Worm (Caenorhabditis elegans) whole organism, young adult: ENCODE data around the gene dnc-4.
A peak's percentile ranks its signal among the peaks of the same experiment; 100 is the strongest.

Source experiments
- B0035.1 ChIP-seq: sonication (generic microtip); optimal IDR thresholded peaks from 2 replicates; lab custom pipeline; 2016; ENCODE audit warnings: missing genetic modification characterization, mild to moderate bottlenecking, missing compliant biosample characterization, missing genotype, missing genetic modification reagents
- B0261.1 ChIP-seq: sonication (generic microtip); optimal IDR thresholded peaks from 2 replicates; lab custom pipeline; 2016; ENCODE audit warnings: mild to moderate bottlenecking, missing genetic modification characterization, moderate library complexity, missing compliant biosample characterization
- B0336.3 ChIP-seq: fragments of 200-800 bp; sonication (Bioruptor generic); IDR thresholded peaks from 2 replicates; pipeline ENCODE4 v1.3.6; 2022; ENCODE audit warnings: missing genetic modification characterization, missing compliant biosample characterization
- F10E7.11 ChIP-seq: sonication (generic microtip); optimal IDR thresholded peaks from 2 replicates; lab custom pipeline; 2017; ENCODE audit warnings: mild to moderate bottlenecking, missing genetic modification characterization, moderate library complexity, missing compliant biosample characterization
- F22D6.2 ChIP-seq: sonication (generic microtip); optimal IDR thresholded peaks from 2 replicates; lab custom pipeline; 2016; ENCODE audit warnings: mild to moderate bottlenecking, missing genetic modification characterization, missing compliant biosample characterization
- F23B12.7 ChIP-seq: sonication (generic microtip); optimal IDR thresholded peaks from 2 replicates; lab custom pipeline; 2017; ENCODE audit warnings: missing genetic modification characterization, mild to moderate bottlenecking, missing compliant biosample characterization, antibody characterized with exemption, moderate library complexity; ENCODE audit not compliant: insufficient read depth
- F39B2.1 ChIP-seq: fragments of 200-800 bp; sonication (Bioruptor generic); IDR thresholded peaks from 2 replicates; pipeline ENCODE4 v1.3.6; 2022; ENCODE audit warnings: missing genetic modification reagents, missing genetic modification characterization, missing compliant biosample characterization
- F49E8.2 ChIP-seq: sonication (generic microtip); optimal IDR thresholded peaks from 3 replicates; lab custom pipeline; 2017; ENCODE audit warnings: missing genetic modification characterization, mild to moderate bottlenecking, missing compliant biosample characterization, antibody characterized with exemption, moderate library complexity; ENCODE audit not compliant: insufficient read depth
- Y53G8AR.9 ChIP-seq: fragments of 200-800 bp; sonication (Bioruptor generic); conservative IDR thresholded peaks from 2 replicates; pipeline ENCODE4 v1.3.6; 2022; ENCODE audit warnings: missing genetic modification reagents, missing genetic modification characterization, missing compliant biosample characterization
- Y79H2A.3 ChIP-seq: fragments of 200-800 bp; sonication (Bioruptor generic); conservative IDR thresholded peaks from 2 replicates; pipeline ENCODE4 v1.3.6; 2022; ENCODE audit warnings: missing genetic modification reagents, missing genetic modification characterization, missing compliant biosample characterization
- Y95B8A.8 ChIP-seq: fragments of 200-800 bp; sonication (Bioruptor generic); IDR thresholded peaks from 2 replicates; pipeline ENCODE4 v1.3.6; 2022; ENCODE audit warnings: missing genetic modification reagents, missing genetic modification characterization, missing compliant biosample characterization
- aptf-3 ChIP-seq: fragments of 200-800 bp; sonication (Bioruptor generic); IDR thresholded peaks from 2 replicates; pipeline ENCODE4 v1.3.6; 2022; ENCODE audit warnings: missing genetic modification characterization, missing compliant biosample characterization
- bed-2 ChIP-seq: fragments of 200-800 bp; sonication (Bioruptor generic); IDR thresholded peaks from 2 replicates; pipeline ENCODE4 v1.3.6; 2022; ENCODE audit warnings: missing genetic modification reagents, missing genetic modification characterization, missing compliant biosample characterization
- ccch-3 ChIP-seq: fragments of 200-800 bp; sonication (Bioruptor generic); optimal IDR thresholded peaks from 2 replicates; lab custom pipeline; 2018; ENCODE audit warnings: mild to moderate bottlenecking, missing genetic modification characterization, missing compliant biosample characterization
- cebp-1 ChIP-seq, 2 experiments: fragments of 200-800 bp in 1 of 2; sonication (Bioruptor generic) in 1 of 2; sonication (generic microtip) in 1 of 2; IDR thresholded peaks in 1 of 2; optimal IDR thresholded peaks in 1 of 2; 2 replicates each; pipeline versions ENCODE4 v1.3.6 to Lab custom; 2017 to 2022; ENCODE audit warnings: missing compliant biosample characterization in 2 of 2, missing genetic modification characterization in 2 of 2, mild to moderate bottlenecking in 1 of 2, missing genetic modification reagents in 1 of 2, moderate library complexity in 1 of 2
- ceh-100 ChIP-seq: fragments of 200-800 bp; sonication (Bioruptor generic); IDR thresholded peaks from 2 replicates; pipeline ENCODE4 v1.3.6; 2022; ENCODE audit warnings: missing genetic modification reagents, missing genetic modification characterization, missing compliant biosample characterization
- ceh-27 ChIP-seq: fragments of 200-800 bp; sonication (Bioruptor generic); optimal IDR thresholded peaks from 2 replicates; lab custom pipeline; 2018; ENCODE audit warnings: mild to moderate bottlenecking, missing genetic modification characterization, moderate library complexity, missing compliant biosample characterization
- dpff-1 ChIP-seq: sonication (generic microtip); optimal IDR thresholded peaks from 2 replicates; lab custom pipeline; 2017; ENCODE audit warnings: mild to moderate bottlenecking, missing genetic modification characterization, missing compliant biosample characterization
- egl-44 ChIP-seq: fragments of 200-800 bp; sonication (Bioruptor generic); IDR thresholded peaks from 2 replicates; pipeline ENCODE4 v1.3.6; 2022; ENCODE audit warnings: missing genetic modification reagents, missing genetic modification characterization, missing compliant biosample characterization
- ekl-4 ChIP-seq: fragments of 200-800 bp; sonication (Bioruptor generic); IDR thresholded peaks from 2 replicates; pipeline ENCODE4 v1.3.6; 2022; ENCODE audit warnings: missing genetic modification reagents, missing genetic modification characterization, missing compliant biosample characterization
- ets-4 ChIP-seq: fragments of 200-800 bp; sonication (Bioruptor generic); optimal IDR thresholded peaks from 2 replicates; lab custom pipeline; 2018; ENCODE audit warnings: mild to moderate bottlenecking, missing genetic modification characterization, missing compliant biosample characterization
- gei-17 ChIP-seq: fragments of 200-800 bp; sonication (Bioruptor generic); optimal IDR thresholded peaks from 2 replicates; lab custom pipeline; 2018; ENCODE audit warnings: mild to moderate bottlenecking, missing genetic modification characterization, missing compliant biosample characterization
- hsf-1 ChIP-seq: fragments of 200-800 bp; sonication (Bioruptor generic); IDR thresholded peaks from 2 replicates; pipeline ENCODE4 v1.3.6; 2022; ENCODE audit warnings: missing genetic modification reagents, missing genetic modification characterization, missing compliant biosample characterization
- lin-35 ChIP-seq, 3 experiments: fragments of 150-350 bp in 2 of 3; sonication (generic microtip) in 1 of 3; optimal IDR thresholded peaks; 2 replicates each; lab custom pipeline; 2014 to 2018; ENCODE audit warnings: missing biosample characterization in 3 of 3, missing genetic modification characterization in 3 of 3, missing genetic modification reagents in 3 of 3
- lin-54 ChIP-seq: fragments of 200-800 bp; sonication (Bioruptor generic); optimal IDR thresholded peaks from 2 replicates; lab custom pipeline; 2018; ENCODE audit warnings: mild to moderate bottlenecking, missing genetic modification characterization, missing compliant biosample characterization
- lir-1 ChIP-seq: fragments of 200-800 bp; sonication (Bioruptor generic); conservative IDR thresholded peaks from 2 replicates; pipeline ENCODE4 v1.3.6; 2022; ENCODE audit warnings: missing genetic modification reagents, missing genetic modification characterization, missing compliant biosample characterization
- madf-3 ChIP-seq: fragments of 200-800 bp; sonication (Bioruptor generic); IDR thresholded peaks from 2 replicates; pipeline ENCODE4 v1.3.6; 2022; ENCODE audit warnings: missing genetic modification reagents, missing genetic modification characterization, missing compliant biosample characterization
- nfya-1 ChIP-seq: sonication (generic microtip); optimal IDR thresholded peaks from 2 replicates; lab custom pipeline; 2017; ENCODE audit warnings: antibody characterized with exemption, missing compliant biosample characterization, missing genetic modification characterization, borderline replicate concordance; ENCODE audit not compliant: insufficient read depth
- nfya-2 ChIP-seq: fragments of 200-800 bp; sonication (Bioruptor generic); IDR thresholded peaks from 2 replicates; pipeline ENCODE4 v1.3.6; 2022; ENCODE audit warnings: missing genetic modification reagents, missing genetic modification characterization, missing compliant biosample characterization
- nhr-179 ChIP-seq: sonication (generic microtip); optimal IDR thresholded peaks from 2 replicates; lab custom pipeline; 2016; ENCODE audit warnings: mild to moderate bottlenecking, missing genetic modification characterization, missing compliant biosample characterization
- nhr-80 ChIP-seq: sonication (generic microtip); optimal IDR thresholded peaks from 2 replicates; lab custom pipeline; 2016; ENCODE audit warnings: missing genetic modification characterization, missing compliant biosample characterization
- nhr-90 ChIP-seq: sonication (generic microtip); optimal IDR thresholded peaks from 2 replicates; lab custom pipeline; 2016; ENCODE audit warnings: missing genotype, mild to moderate bottlenecking, missing genetic modification characterization, missing compliant biosample characterization
- pbrm-1 ChIP-seq: fragments of 200-800 bp; sonication (Bioruptor generic); IDR thresholded peaks from 2 replicates; pipeline ENCODE4 v1.3.6; 2022; ENCODE audit warnings: missing genetic modification reagents, missing genetic modification characterization, missing compliant biosample characterization
- pha-4 ChIP-seq: fragments of 150-350 bp; sonication (generic microtip); optimal IDR thresholded peaks from 2 replicates; lab custom pipeline; 2014; ENCODE audit warnings: missing biosample characterization, missing genetic modification reagents, missing genetic modification characterization
- rcor-1 ChIP-seq: fragments of 200-800 bp; sonication (Bioruptor generic); IDR thresholded peaks from 2 replicates; pipeline ENCODE4 v1.3.6; 2022; ENCODE audit warnings: missing genetic modification reagents, missing genetic modification characterization, missing compliant biosample characterization
- rec-8 ChIP-seq, 2 experiments: sonication (generic microtip); optimal IDR thresholded peaks; 2 replicates each; lab custom pipeline; 2016; ENCODE audit warnings: mild to moderate bottlenecking in 2 of 2, missing genetic modification characterization in 2 of 2, missing genetic modification reagents in 2 of 2, missing genotype in 2 of 2, missing biosample characterization in 1 of 2, missing compliant biosample characterization in 1 of 2, moderate library complexity in 1 of 2
- sdz-38 ChIP-seq: sonication (generic microtip); optimal IDR thresholded peaks from 2 replicates; lab custom pipeline; 2016; ENCODE audit warnings: missing genotype, missing genetic modification characterization, missing compliant biosample characterization
- snpc-1.1 ChIP-seq: sonication (generic microtip); optimal IDR thresholded peaks from 2 replicates; lab custom pipeline; 2017; ENCODE audit warnings: missing genetic modification characterization, mild to moderate bottlenecking, missing compliant biosample characterization, antibody characterized with exemption, moderate library complexity, missing genotype, missing genetic modification reagents; ENCODE audit not compliant: insufficient read depth
- snpc-4 ChIP-seq, 5 experiments: fragments of 150-350 bp in 1 of 5; sonication (generic microtip) in 4 of 5; optimal IDR thresholded peaks; 2 replicates each; lab custom pipeline; 2014 to 2018; ENCODE audit warnings: missing genetic modification characterization in 5 of 5, missing biosample characterization in 3 of 5, antibody characterized with exemption in 2 of 5, mild to moderate bottlenecking in 2 of 5, missing compliant biosample characterization in 2 of 5, missing genotype in 2 of 5, moderate library complexity in 2 of 5, missing genetic modification reagents in 1 of 5
- tbx-9 ChIP-seq: sonication (generic microtip); optimal IDR thresholded peaks from 2 replicates; lab custom pipeline; 2016; ENCODE audit warnings: borderline replicate concordance, missing genetic modification characterization, inconsistent platforms, missing compliant biosample characterization
- tlf-1 ChIP-seq: fragments of 200-800 bp; sonication (Bioruptor generic); optimal IDR thresholded peaks from 2 replicates; lab custom pipeline; 2018; ENCODE audit warnings: mild to moderate bottlenecking, missing genetic modification characterization, missing compliant biosample characterization
- zim-3 ChIP-seq: sonication (generic microtip); optimal IDR thresholded peaks from 2 replicates; lab custom pipeline; 2017; ENCODE audit warnings: mild to moderate bottlenecking, missing genetic modification characterization, moderate library complexity, missing compliant biosample characterization
- ztf-25 ChIP-seq: fragments of 200-800 bp; sonication (Bioruptor generic); IDR thresholded peaks from 2 replicates; pipeline ENCODE4 v1.3.6; 2022; ENCODE audit warnings: missing genetic modification reagents, missing genetic modification characterization, missing compliant biosample characterization
- ztf-26 ChIP-seq: sonication (generic microtip); optimal IDR thresholded peaks from 2 replicates; lab custom pipeline; 2017; ENCODE audit warnings: missing genetic modification characterization, missing compliant biosample characterization
- ztf-6 ChIP-seq: fragments of 200-800 bp; sonication (Bioruptor generic); IDR thresholded peaks from 2 replicates; pipeline ENCODE4 v1.3.6; 2022; ENCODE audit warnings: missing genetic modification reagents, missing genetic modification characterization, missing compliant biosample characterization

Gene dnc-4

DNA sequence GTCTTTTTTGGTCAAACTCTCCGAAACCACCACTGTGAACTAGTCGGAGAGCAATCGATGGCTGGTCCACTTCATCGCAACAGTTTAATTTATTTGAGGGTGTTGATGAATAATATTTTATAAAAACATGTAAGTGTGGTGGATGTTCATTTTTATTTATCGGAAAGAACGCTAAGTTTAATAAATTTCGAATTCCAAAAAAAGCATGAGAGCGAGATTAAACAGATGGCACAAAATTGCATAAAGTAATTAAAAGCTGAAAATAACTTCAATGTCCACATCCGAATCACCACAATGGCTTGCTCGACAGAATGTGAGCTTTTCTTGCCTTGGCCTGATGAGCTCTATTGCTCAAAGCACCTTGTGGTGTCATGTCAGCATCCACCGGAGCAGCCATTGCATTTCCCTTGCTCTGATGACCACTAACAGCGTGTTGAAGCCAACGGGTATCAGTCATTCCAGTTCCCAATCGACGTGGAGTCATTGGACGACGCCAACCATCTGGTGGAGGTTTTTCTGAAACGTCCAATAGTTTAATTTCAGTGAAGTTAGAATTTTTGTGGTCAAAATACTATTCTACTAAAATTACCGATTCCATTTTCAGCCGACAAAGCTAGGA, 35.8 kb downstream of the dnc-4 start:
- TF ChIP-seq dpff-1 (tag; lab: Kevin White, UChicago) = peak; percentile 7
- TF ChIP-seq Y95B8A.8 (GFP tag; lab: Robert Waterston, UW) = 0 out of 2 replicates have a peak, but pooled peaks have one; percentile 46
- TF ChIP-seq sdz-38 (tag; lab: Kevin White, UChicago) = no peak
- TF ChIP-seq nhr-179 (tag; lab: Kevin White, UChicago) = no peak
- TF ChIP-seq nhr-90 (tag; lab: Kevin White, UChicago) = no peak
- peak; percentile 78; the same call in 1 of the 2 replicates for TF ChIP-seq madf-3 (GFP tag; lab: Robert Waterston, UW)
- no peak for TF ChIP-seq cebp-1 (GFP tag; IDR thresholded peaks at IDR 0.05; lab: Robert Waterston, UW)
- peak; percentile 50 for TF ChIP-seq cebp-1 (tag; optimal IDR thresholded peaks at IDR 0.05; lab: Kevin White, UChicago)
- TF ChIP-seq ztf-25 (GFP tag; lab: Robert Waterston, UW) = no peak
- no peak; the same call in 1 of the 2 replicates for TF ChIP-seq egl-44
- TF ChIP-seq lir-1 = no peak
- no peak for TF ChIP-seq ceh-100 (GFP tag; lab: Robert Waterston, UW)
- no peak for TF ChIP-seq zim-3 (tag; lab: Kevin White, UChicago)
- TF ChIP-seq lin-54 = peak; percentile 24
- TF ChIP-seq bed-2 (GFP tag; lab: Robert Waterston, UW) = no peak
- peak; percentile 28 for TF ChIP-seq B0035.1 (tag; lab: Kevin White, UChicago)
- TF ChIP-seq ceh-27 (GFP tag; lab: Kevin White, UChicago) = peak; percentile 3
- no peak for TF ChIP-seq rec-8 (tag; optimal IDR thresholded peaks at IDR 0.05; lab: Kevin White, UChicago)
- TF ChIP-seq F49E8.2 (tag; lab: Kevin White, UChicago) = no peak
- TF ChIP-seq lin-35 (GFP tag; optimal IDR thresholded peaks at IDR 0.05; lab: Kevin White, UChicago) = peak in 1 of 3 experiments; percentile 9
- TF ChIP-seq aptf-3 = no peak
- TF ChIP-seq nfya-2 (GFP tag; lab: Robert Waterston, UW) = 0 out of 2 replicates have a peak, but pooled peaks have one; percentile 6
- no peak for TF ChIP-seq F23B12.7 (tag; lab: Kevin White, UChicago)
- TF ChIP-seq ekl-4 (GFP tag; lab: Robert Waterston, UW) = 0 out of 2 replicates have a peak, but pooled peaks have one; percentile 30
- no peak for TF ChIP-seq ets-4 (GFP tag; lab: Kevin White, UChicago)
- TF ChIP-seq ccch-3 (GFP tag; lab: Kevin White, UChicago) = no peak
- no peak for TF ChIP-seq rcor-1 (GFP tag; lab: Robert Waterston, UW)
- no peak for TF ChIP-seq F10E7.11 (tag; lab: Kevin White, UChicago)
- TF ChIP-seq F22D6.2 (tag; lab: Kevin White, UChicago) = no peak
- peak; percentile 11 for TF ChIP-seq gei-17 (GFP tag; lab: Kevin White, UChicago)
- peak; percentile 52; the same call in 1 of the 2 replicates for TF ChIP-seq Y53G8AR.9 (GFP tag; lab: Robert Waterston, UW)
- TF ChIP-seq nfya-1 = no peak
- TF ChIP-seq pbrm-1 (GFP tag; lab: Robert Waterston, UW) = peak; percentile 16; the same call in 1 of the 2 replicates
- no peak for TF ChIP-seq B0261.1 (tag; lab: Kevin White, UChicago)
- TF ChIP-seq nhr-80 (tag; lab: Kevin White, UChicago) = no peak
- peak; percentile 9 for TF ChIP-seq hsf-1
- no peak for TF ChIP-seq snpc-1.1 (tag; lab: Kevin White, UChicago)
- peak; percentile 29; the same call in 1 of the 2 replicates for TF ChIP-seq F39B2.1 (GFP tag; lab: Robert Waterston, UW)
- TF ChIP-seq tbx-9 (tag; lab: Kevin White, UChicago) = no peak
- no peak for TF ChIP-seq snpc-4 (GFP tag; optimal IDR thresholded peaks at IDR 0.05; lab: Kevin White, UChicago)
- peak in 1 of 4 experiments; percentile 35 for TF ChIP-seq snpc-4 (tag; optimal IDR thresholded peaks at IDR 0.05; lab: Kevin White, UChicago)
- no peak for TF ChIP-seq ztf-6 (GFP tag; lab: Robert Waterston, UW)
- TF ChIP-seq ztf-26 (tag; lab: Kevin White, UChicago) = peak; percentile 23
- TF ChIP-seq pha-4 = no peak
- TF ChIP-seq tlf-1 (GFP tag; lab: Kevin White, UChicago) = peak; percentile 49
- TF ChIP-seq B0336.3 (GFP tag; lab: Robert Waterston, UW) = peak; percentile 91
- no peak for TF ChIP-seq Y79H2A.3 (GFP tag; lab: Robert Waterston, UW)
